Worm (Caenorhabditis elegans) whole organism, L4 larva: ENCODE measurements around the gene M199.8.

ENCODE experiments used
- R02D3.7 ChIP-seq: fragments of 150-350 bp; sonication (generic microtip); optimal IDR thresholded peaks from 3 replicates; lab custom pipeline; 2014; ENCODE audit warnings: missing biosample characterization, missing genetic modification characterization
- ama-1 ChIP-seq: fragments of 150-350 bp; optimal IDR thresholded peaks from 2 replicates; lab custom pipeline; 2014; ENCODE audit warnings: inconsistent platforms, mixed read lengths
- ceh-28 ChIP-seq: fragments of 150-350 bp; optimal IDR thresholded peaks from 2 replicates; lab custom pipeline; 2014; ENCODE audit warnings: missing biosample characterization, missing genetic modification reagents, missing genetic modification characterization
- ceh-32 ChIP-seq: sonication (generic microtip); optimal IDR thresholded peaks from 2 replicates; lab custom pipeline; 2016; ENCODE audit warnings: mild to moderate bottlenecking, missing genetic modification characterization, missing compliant biosample characterization; ENCODE audit not compliant: poor library complexity
- fos-1 ChIP-seq: fragments of 150-350 bp; optimal IDR thresholded peaks from 2 replicates; lab custom pipeline; 2014; ENCODE audit warnings: missing biosample characterization, missing genetic modification characterization
- lin-13 ChIP-seq: fragments of 150-350 bp; optimal IDR thresholded peaks from 2 replicates; lab custom pipeline; 2014; ENCODE audit warnings: missing biosample characterization, missing genetic modification reagents, missing genetic modification characterization
- lin-15B ChIP-seq: fragments of 150-350 bp; sonication (generic microtip); optimal IDR thresholded peaks from 3 replicates; lab custom pipeline; 2014; ENCODE audit warnings: missing biosample characterization, missing genetic modification characterization
- lsy-2 ChIP-seq, 2 experiments: fragments of 150-350 bp in 1 of 2; sonication (generic microtip) in 1 of 2; optimal IDR thresholded peaks; 2 replicates each; lab custom pipeline; 2014 to 2017; ENCODE audit warnings: missing biosample characterization in 2 of 2, missing genetic modification characterization in 2 of 2
- mdl-1 ChIP-seq, 2 experiments: fragments of 150-350 bp in 1 of 2; sonication (generic microtip) in 1 of 2; optimal IDR thresholded peaks; 2 replicates each; lab custom pipeline; 2014 to 2017; ENCODE audit warnings: missing biosample characterization in 2 of 2, missing genetic modification characterization in 2 of 2
- nhr-102 ChIP-seq: sonication (generic microtip); optimal IDR thresholded peaks from 2 replicates; lab custom pipeline; 2016; ENCODE audit warnings: mild to moderate bottlenecking, missing genetic modification characterization, moderate library complexity, missing compliant biosample characterization
- nhr-28 ChIP-seq: fragments of 150-350 bp; optimal IDR thresholded peaks from 2 replicates; lab custom pipeline; 2014; ENCODE audit warnings: missing biosample characterization, missing genetic modification characterization
- nhr-76 ChIP-seq: fragments of 150-350 bp; optimal IDR thresholded peaks from 2 replicates; lab custom pipeline; 2014; ENCODE audit warnings: missing biosample characterization, missing genetic modification characterization
- unc-130 ChIP-seq: sonication (generic microtip); optimal IDR thresholded peaks from 2 replicates; lab custom pipeline; 2016; ENCODE audit warnings: missing genetic modification reagents, missing genetic modification characterization, missing compliant biosample characterization
- unc-62 ChIP-seq, 3 experiments: fragments of 150-350 bp in 1 of 3; sonication (generic microtip); optimal IDR thresholded peaks in 2 of 3; peaks in 1 of 3; 1 replicate in 1 of 3; 2 replicates in 2 of 3; lab custom pipeline; 2014 to 2017; ENCODE audit warnings: missing biosample characterization in 3 of 3, missing genetic modification characterization in 3 of 3, missing genetic modification reagents in 3 of 3, missing genotype in 1 of 3

DNA sequence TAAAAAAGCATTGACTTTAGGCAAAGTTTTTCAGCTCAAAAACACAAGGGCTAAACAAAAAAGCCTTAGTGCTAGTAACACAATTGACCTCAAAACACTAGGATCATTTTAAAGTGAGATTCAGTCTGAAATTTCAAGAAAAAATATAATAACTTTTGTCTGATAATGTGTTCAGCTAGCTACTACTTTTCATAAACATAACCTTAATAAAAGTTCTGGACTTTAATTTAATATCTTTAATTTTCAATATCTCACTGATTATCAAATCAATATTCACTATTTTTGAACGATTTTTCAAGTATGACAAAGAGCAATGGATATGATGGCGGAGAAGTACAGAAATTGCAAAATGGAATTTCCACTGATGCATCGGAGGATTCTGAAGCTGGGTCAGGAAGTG is 19.5 kb downstream of the M199.8 start, which contains the start of gene M199.135:
- no peak for TF ChIP-seq R02D3.7 (tag; lab: Kevin White, UChicago)
- no peak for TF ChIP-seq ama-1 (lab: Kevin White, UChicago)
- no peak for TF ChIP-seq ceh-28
- TF ChIP-seq ceh-32 (tag; lab: Kevin White, UChicago): no peak
- no peak for TF ChIP-seq nhr-102 (tag; lab: Kevin White, UChicago)
- TF ChIP-seq lin-15B: no peak
- TF ChIP-seq nhr-28 (tag; lab: Kevin White, UChicago): no peak
- TF ChIP-seq unc-62 (GFP tag; optimal IDR thresholded peaks at IDR 0.05 in 1 of 2; lab: Kevin White, UChicago): no peak
- TF ChIP-seq unc-62 (tag; optimal IDR thresholded peaks at IDR 0.05; lab: Kevin White, UChicago): no peak
- TF ChIP-seq fos-1 (tag; lab: Kevin White, UChicago): no peak
- no peak for TF ChIP-seq lsy-2 (tag; optimal IDR thresholded peaks at IDR 0.05; lab: Kevin White, UChicago)
- TF ChIP-seq mdl-1 (tag; optimal IDR thresholded peaks at IDR 0.05; lab: Kevin White, UChicago): no peak
- no peak for TF ChIP-seq nhr-76 (tag; lab: Kevin White, UChicago)
- no peak for TF ChIP-seq lin-13 (GFP tag; lab: Kevin White, UChicago)
- no peak for TF ChIP-seq unc-130 (GFP tag; lab: Kevin White, UChicago)
